In genomic region chrIII:8815699-8816098, ce11 we compare ENCODE assay signal across 6 worm cellular contexts.
TF ChIP-seq lines count a peak whose summit lies in the region.

No protein-coding gene starts in this region.

TF ChIP-seq in whole organism, L1 larva, 84 proteins besides CTCF, POLR2A, EP300 and RAD21 (continues in another document):
- TF ChIP-seq nhr-11 (tag; optimal IDR thresholded peaks at IDR 0.05; lab: Kevin White, UChicago), result no peak
- TF ChIP-seq tbx-2 (tag; optimal IDR thresholded peaks at IDR 0.05; lab: Kevin White, UChicago), result no peak
- TF ChIP-seq unc-130 (tag; optimal IDR thresholded peaks at IDR 0.05; lab: Kevin White, UChicago), result peak; percentile 36
- TF ChIP-seq lin-14 (GFP tag; optimal IDR thresholded peaks at IDR 0.05; lab: Kevin White, UChicago), result peak; percentile 67
- TF ChIP-seq dpl-1 (GFP tag; optimal IDR thresholded peaks at IDR 0.05; lab: Kevin White, UChicago), result no peak
- peak; percentile 58 for TF ChIP-seq nhr-71 (tag; optimal IDR thresholded peaks at IDR 0.05; lab: Kevin White, UChicago)
- TF ChIP-seq snpc-4 (tag; optimal IDR thresholded peaks at IDR 0.05; lab: Kevin White, UChicago), result no peak
- peak; percentile 56 for TF ChIP-seq rnt-1 (tag; optimal IDR thresholded peaks at IDR 0.05; lab: Kevin White, UChicago)
- no peak for TF ChIP-seq xbp-1 (tag; optimal IDR thresholded peaks at IDR 0.05; lab: Kevin White, UChicago)
- TF ChIP-seq lin-39 (tag; optimal IDR thresholded peaks at IDR 0.05; lab: Kevin White, UChicago), result no peak
- TF ChIP-seq dsc-1 (tag; optimal IDR thresholded peaks at IDR 0.05; lab: Kevin White, UChicago), result peak; percentile 42
- TF ChIP-seq nhr-84 (tag; optimal IDR thresholded peaks at IDR 0.05; lab: Kevin White, UChicago), result no peak
- TF ChIP-seq zip-4 (GFP tag; optimal IDR thresholded peaks at IDR 0.05; lab: Kevin White, UChicago), result no peak
- peak; percentile 15 for TF ChIP-seq nhr-20 (tag; optimal IDR thresholded peaks at IDR 0.05; lab: Kevin White, UChicago)
- no peak for TF ChIP-seq ceh-82 (tag; optimal IDR thresholded peaks at IDR 0.05; lab: Kevin White, UChicago)
- no peak for TF ChIP-seq pqm-1 (tag; optimal IDR thresholded peaks at IDR 0.05; lab: Kevin White, UChicago)

TF ChIP-seq in whole organism, L2 larva, 48 proteins besides CTCF, POLR2A, EP300 and RAD21:
- peak; percentile 61 for TF ChIP-seq F13H6.1 (tag; optimal IDR thresholded peaks at IDR 0.05; lab: Kevin White, UChicago)
- no peak for TF ChIP-seq gmeb-1 (tag; optimal IDR thresholded peaks at IDR 0.05; lab: Kevin White, UChicago)
- no peak for TF ChIP-seq ama-1 (optimal IDR thresholded peaks at IDR 0.05; lab: Kevin White, UChicago)
- TF ChIP-seq nhr-129 (tag; optimal IDR thresholded peaks at IDR 0.05; lab: Kevin White, UChicago), result peak; percentile 45

TF ChIP-seq in whole organism, L3 larva, 47 proteins besides CTCF, POLR2A, EP300 and RAD21:
- TF ChIP-seq nhr-237 (tag; optimal IDR thresholded peaks at IDR 0.05; lab: Kevin White, UChicago), result no peak
- TF ChIP-seq nhr-12 (tag; optimal IDR thresholded peaks at IDR 0.05; lab: Kevin White, UChicago), result no peak
- TF ChIP-seq lin-39 (tag; optimal IDR thresholded peaks at IDR 0.05; lab: Kevin White, UChicago), result peak; percentile 29
- no peak for TF ChIP-seq mdl-1 (tag; optimal IDR thresholded peaks at IDR 0.05; lab: Kevin White, UChicago)
- no peak for TF ChIP-seq nhr-77 (tag; optimal IDR thresholded peaks at IDR 0.05; lab: Kevin White, UChicago)
- TF ChIP-seq nfya-1 (tag; optimal IDR thresholded peaks at IDR 0.05; lab: Kevin White, UChicago; ENCODE audit: insufficient read depth), result no peak
- no peak for TF ChIP-seq tbx-2 (tag; optimal IDR thresholded peaks at IDR 0.05; lab: Kevin White, UChicago)
- TF ChIP-seq fos-1 (tag; optimal IDR thresholded peaks at IDR 0.05; lab: Kevin White, UChicago), result no peak
- TF ChIP-seq jun-1 (tag; optimal IDR thresholded peaks at IDR 0.05; lab: Kevin White, UChicago), result no peak
- no peak for TF ChIP-seq nhr-43 (tag; optimal IDR thresholded peaks at IDR 0.05; lab: Kevin White, UChicago; ENCODE audit: poor library complexity, severe bottlenecking)
- no peak for TF ChIP-seq hmg-11 (tag; optimal IDR thresholded peaks at IDR 0.05; lab: Kevin White, UChicago)
- no peak for TF ChIP-seq nhr-23 (tag; optimal IDR thresholded peaks at IDR 0.05; lab: Kevin White, UChicago)
- TF ChIP-seq fkh-10 (GFP tag; optimal IDR thresholded peaks at IDR 0.05; lab: Kevin White, UChicago), result no peak
- peak; percentile 41 for TF ChIP-seq egl-5 (tag; optimal IDR thresholded peaks at IDR 0.05; lab: Kevin White, UChicago)
- TF ChIP-seq elt-2 (tag; optimal IDR thresholded peaks at IDR 0.05; lab: Kevin White, UChicago), result no peak
- no peak for TF ChIP-seq sea-2 (GFP tag; optimal IDR thresholded peaks at IDR 0.05; lab: Kevin White, UChicago)

TF ChIP-seq in whole organism, L4 larva, 104 proteins besides CTCF, POLR2A, EP300 and RAD21:
- TF ChIP-seq hmg-1.1 (GFP tag; IDR thresholded peaks at IDR 0.05; lab: Robert Waterston, UW) (0 out of 2 replicates have a peak, but pooled peaks have one; percentile 39), aha-1 (tag; lab: Kevin White, UChicago) (peak; percentile 67), attf-4 (tag; optimal IDR thresholded peaks at IDR 0.05; lab: Kevin White, UChicago) (no peak), daf-12 (tag; optimal IDR thresholded peaks at IDR 0.05; lab: Kevin White, UChicago) (no peak), hlh-11 (tag; optimal IDR thresholded peaks at IDR 0.05; lab: Kevin White, UChicago) (peak; percentile 39), ztf-7 (tag; optimal IDR thresholded peaks at IDR 0.05; lab: Kevin White, UChicago) (no peak)

TF ChIP-seq in whole organism, late embryonic, 69 proteins besides CTCF, POLR2A, EP300 and RAD21:
- TF ChIP-seq ref-2 (tag; optimal IDR thresholded peaks at IDR 0.05; lab: Kevin White, UChicago) (no peak), unc-55 (GFP tag; optimal IDR thresholded peaks at IDR 0.05; lab: Kevin White, UChicago) (no peak), fkh-6 (tag; optimal IDR thresholded peaks at IDR 0.05; lab: Kevin White, UChicago) (no peak), ceh-34 (tag; optimal IDR thresholded peaks at IDR 0.05; lab: Kevin White, UChicago) (peak; percentile 21), pros-1 (tag; optimal IDR thresholded peaks at IDR 0.05; lab: Kevin White, UChicago) (no peak), ama-1 (optimal IDR thresholded peaks at IDR 0.05; lab: Kevin White, UChicago) (no peak), ceh-18 (tag; optimal IDR thresholded peaks at IDR 0.05; lab: Kevin White, UChicago) (peak; percentile 70), madf-2 (tag; optimal IDR thresholded peaks at IDR 0.05; lab: Kevin White, UChicago) (no peak), dmd-4 (tag; optimal IDR thresholded peaks at IDR 0.05; lab: Kevin White, UChicago; ENCODE audit: borderline replicate concordance) (no peak), odd-2 (tag; optimal IDR thresholded peaks at IDR 0.05; lab: Kevin White, UChicago) (no peak), hlh-15 (tag; optimal IDR thresholded peaks at IDR 0.05; lab: Kevin White, UChicago) (no peak), dve-1 (tag; optimal IDR thresholded peaks at IDR 0.05; lab: Kevin White, UChicago) (no peak), unc-86 (tag; optimal IDR thresholded peaks at IDR 0.05; lab: Kevin White, UChicago) (no peak), ztf-16 (tag; optimal IDR thresholded peaks at IDR 0.05; lab: Kevin White, UChicago) (no peak), sox-4 (tag; optimal IDR thresholded peaks at IDR 0.05; lab: Kevin White, UChicago) (no peak), pha-2 (tag; optimal IDR thresholded peaks at IDR 0.05; lab: Kevin White, UChicago) (no peak), hlh-6 (tag; optimal IDR thresholded peaks at IDR 0.05; lab: Kevin White, UChicago) (no peak), pqm-1 (tag; optimal IDR thresholded peaks at IDR 0.05; lab: Kevin White, UChicago) (no peak), Y22D7AL.16 (tag; optimal IDR thresholded peaks at IDR 0.05; lab: Kevin White, UChicago) (no peak), che-1 (tag; optimal IDR thresholded peaks at IDR 0.05; lab: Kevin White, UChicago) (no peak), ttx-3 (tag; optimal IDR thresholded peaks at IDR 0.05; lab: Kevin White, UChicago) (no peak), nfya-1 (tag; optimal IDR thresholded peaks at IDR 0.05; lab: Kevin White, UChicago) (peak; percentile 8), nhr-232 (tag; optimal IDR thresholded peaks at IDR 0.05; lab: Kevin White, UChicago) (no peak), gmeb-2 (tag; optimal IDR thresholded peaks at IDR 0.05; lab: Kevin White, UChicago) (no peak), rnt-1 (tag; optimal IDR thresholded peaks at IDR 0.05; lab: Kevin White, UChicago) (peak; percentile 62), syd-9 (tag; optimal IDR thresholded peaks at IDR 0.05; lab: Kevin White, UChicago) (no peak), F13H6.1 (tag; optimal IDR thresholded peaks at IDR 0.05; lab: Kevin White, UChicago) (peak; percentile 5), eyg-1 (tag; optimal IDR thresholded peaks at IDR 0.05; lab: Kevin White, UChicago) (no peak)

TF ChIP-seq in whole organism, mixed stage, embryonic, 35 proteins besides CTCF, POLR2A, EP300 and RAD21:
- TF ChIP-seq pha-4 (tag; optimal IDR thresholded peaks at IDR 0.05; lab: Kevin White, UChicago), result no peak
- TF ChIP-seq hlh-1 (tag; optimal IDR thresholded peaks at IDR 0.05; lab: Kevin White, UChicago), result peak; percentile 90
- peak; percentile 37 for TF ChIP-seq unc-62 (GFP tag; optimal IDR thresholded peaks at IDR 0.05; lab: Kevin White, UChicago)
- TF ChIP-seq unc-120 (tag; optimal IDR thresholded peaks at IDR 0.05; lab: Kevin White, UChicago; ENCODE audit: poor library complexity, severe bottlenecking), result peak; percentile 74
- no peak for TF ChIP-seq elt-3 (tag; optimal IDR thresholded peaks at IDR 0.05; lab: Kevin White, UChicago)

Comparison
In these comparisons a context has a peak if more than half of its experiments do, and no peak if none do; other contexts are left out.
1. Of the 29 proteins assayed by ChIP-seq in both whole organism, L4 larva and whole organism, L1 larva: peak only in whole organism, L4 larva: aha-1; only in whole organism, L1 larva: unc-130; in both: none; in neither: 26; mixed calls (peak in some experiments, not most) for 1.